Worm (Caenorhabditis elegans) whole organism, L1 larva: ENCODE data around the gene sre-56.

Experiments
- C16A3.4 ChIP-seq: fragments of 150-350 bp; optimal IDR thresholded peaks from 2 replicates; lab custom pipeline; 2014; ENCODE audit warnings: missing biosample characterization, missing genetic modification characterization
- C34B4.2 ChIP-seq: sonication (generic microtip); optimal IDR thresholded peaks from 2 replicates; lab custom pipeline; 2017; ENCODE audit warnings: mild to moderate bottlenecking, missing genetic modification characterization, missing compliant biosample characterization
- alr-1 ChIP-seq: fragments of 200-800 bp; sonication (Bioruptor generic); optimal IDR thresholded peaks from 2 replicates; lab custom pipeline; 2018; ENCODE audit warnings: borderline replicate concordance, mild to moderate bottlenecking, missing genetic modification characterization, missing compliant biosample characterization
- ama-1 ChIP-seq: fragments of 150-350 bp; optimal IDR thresholded peaks from 2 replicates; lab custom pipeline; 2014
- ceh-63 ChIP-seq: fragments of 200-800 bp; sonication (Bioruptor generic); optimal IDR thresholded peaks from 2 replicates; lab custom pipeline; 2018; ENCODE audit warnings: mild to moderate bottlenecking, missing genetic modification characterization, missing compliant biosample characterization
- ceh-8 ChIP-seq: fragments of 200-800 bp; sonication (Bioruptor generic); optimal IDR thresholded peaks from 2 replicates; lab custom pipeline; 2018; ENCODE audit warnings: mild to moderate bottlenecking, missing genetic modification characterization, moderate library complexity, missing compliant biosample characterization
- ceh-90 ChIP-seq: sonication (generic microtip); optimal IDR thresholded peaks from 2 replicates; lab custom pipeline; 2016; ENCODE audit warnings: missing genetic modification characterization, missing compliant biosample characterization
- dpl-1 ChIP-seq, 3 experiments: fragments of 150-350 bp in 2 of 3; sonication (generic microtip) in 1 of 3; optimal IDR thresholded peaks; 2 replicates each; lab custom pipeline; 2014 to 2017; ENCODE audit warnings: missing biosample characterization in 3 of 3, missing genetic modification characterization in 3 of 3, missing genetic modification reagents in 3 of 3
- dsc-1 ChIP-seq: sonication (generic microtip); optimal IDR thresholded peaks from 2 replicates; lab custom pipeline; 2016; ENCODE audit warnings: mild to moderate bottlenecking, missing genetic modification characterization, missing compliant biosample characterization
- efl-1 ChIP-seq, 4 experiments: fragments of 150-350 bp; optimal IDR thresholded peaks in 3 of 4; peaks in 1 of 4; 1 replicate in 1 of 4; 2 replicates in 3 of 4; lab custom pipeline; 2014; ENCODE audit warnings: missing biosample characterization in 2 of 4, missing genetic modification characterization in 2 of 4, missing genetic modification reagents in 2 of 4
- egl-13 ChIP-seq: sonication (generic microtip); optimal IDR thresholded peaks from 2 replicates; lab custom pipeline; 2016; ENCODE audit warnings: missing genotype, missing genetic modification reagents, missing genetic modification characterization, missing compliant biosample characterization
- egl-27 ChIP-seq, 2 experiments: fragments of 150-350 bp in 1 of 2; sonication (generic microtip); optimal IDR thresholded peaks; 3 replicates each; lab custom pipeline; 2017 to 2018; ENCODE audit warnings: missing biosample characterization in 2 of 2, missing genetic modification characterization in 2 of 2, missing genetic modification reagents in 2 of 2
- elt-2 ChIP-seq: sonication (generic microtip); optimal IDR thresholded peaks from 2 replicates; lab custom pipeline; 2016; ENCODE audit warnings: missing genetic modification characterization, mild to moderate bottlenecking, inconsistent platforms, missing compliant biosample characterization, missing genetic modification reagents
- fos-1 ChIP-seq: fragments of 150-350 bp; optimal IDR thresholded peaks from 2 replicates; lab custom pipeline; 2014; ENCODE audit warnings: missing biosample characterization, missing genetic modification characterization
- irx-1 ChIP-seq: sonication (generic microtip); optimal IDR thresholded peaks from 2 replicates; lab custom pipeline; 2016; ENCODE audit warnings: missing genetic modification characterization, missing compliant biosample characterization
- isw-1 ChIP-seq: fragments of 200-800 bp; sonication (Bioruptor generic); IDR thresholded peaks from 2 replicates; pipeline ENCODE4 v1.3.6; 2022; ENCODE audit warnings: missing genetic modification characterization, missing compliant biosample characterization
- lin-35 ChIP-seq, 2 experiments: fragments of 150-350 bp; optimal IDR thresholded peaks; 2 replicates each; lab custom pipeline; 2014; ENCODE audit warnings: missing biosample characterization in 2 of 2, missing genetic modification characterization in 2 of 2, missing genetic modification reagents in 2 of 2
- lin-39 ChIP-seq: fragments of 150-350 bp; optimal IDR thresholded peaks from 2 replicates; lab custom pipeline; 2014; ENCODE audit warnings: missing biosample characterization, missing genetic modification reagents, missing genetic modification characterization
- lsy-2 ChIP-seq, 2 experiments: fragments of 150-350 bp; optimal IDR thresholded peaks; 2 replicates each; lab custom pipeline; 2014; ENCODE audit warnings: missing biosample characterization in 2 of 2, missing genetic modification characterization in 2 of 2
- mep-1 ChIP-seq: fragments of 150-350 bp; optimal IDR thresholded peaks from 2 replicates; lab custom pipeline; 2014; ENCODE audit warnings: missing biosample characterization, missing genetic modification characterization
- nhr-11 ChIP-seq: fragments of 150-350 bp; optimal IDR thresholded peaks from 2 replicates; lab custom pipeline; 2014; ENCODE audit warnings: missing biosample characterization, missing genetic modification characterization
- nhr-12 ChIP-seq: sonication (generic microtip); optimal IDR thresholded peaks from 2 replicates; lab custom pipeline; 2017; ENCODE audit warnings: missing biosample characterization, missing genetic modification characterization
- nhr-28 ChIP-seq: fragments of 150-350 bp; optimal IDR thresholded peaks from 2 replicates; lab custom pipeline; 2014; ENCODE audit warnings: missing biosample characterization, missing genetic modification characterization
- nhr-71 ChIP-seq: sonication (generic microtip); optimal IDR thresholded peaks from 2 replicates; lab custom pipeline; 2016; ENCODE audit warnings: mild to moderate bottlenecking, missing genetic modification characterization, moderate library complexity, missing compliant biosample characterization
- nhr-76 ChIP-seq: sonication (generic microtip); optimal IDR thresholded peaks from 2 replicates; lab custom pipeline; 2017; ENCODE audit warnings: missing biosample characterization, missing genetic modification characterization
- nhr-77 ChIP-seq: fragments of 150-350 bp; optimal IDR thresholded peaks from 2 replicates; lab custom pipeline; 2014; ENCODE audit warnings: missing biosample characterization, missing genetic modification characterization
- nhr-85 ChIP-seq: sonication (generic microtip); peaks from one replicate; lab custom pipeline; 2016; ENCODE audit warnings: missing genetic modification characterization, inconsistent platforms, missing compliant biosample characterization
- pqm-1 ChIP-seq: sonication (generic microtip); optimal IDR thresholded peaks from 3 replicates; lab custom pipeline; 2017; ENCODE audit warnings: missing biosample characterization, missing genetic modification characterization
- tbx-2 ChIP-seq: sonication (generic microtip); optimal IDR thresholded peaks from 2 replicates; lab custom pipeline; 2016; ENCODE audit warnings: missing genetic modification characterization, missing compliant biosample characterization
- tlp-1 ChIP-seq: fragments of 150-350 bp; optimal IDR thresholded peaks from 2 replicates; lab custom pipeline; 2014; ENCODE audit warnings: missing biosample characterization, missing genetic modification characterization
- unc-62 ChIP-seq: fragments of 150-350 bp; optimal IDR thresholded peaks from 2 replicates; lab custom pipeline; 2014; ENCODE audit warnings: missing biosample characterization, missing genetic modification reagents, missing genetic modification characterization
- zip-4 ChIP-seq: fragments of 200-800 bp; sonication (Bioruptor generic); optimal IDR thresholded peaks from 2 replicates; lab custom pipeline; 2018; ENCODE audit warnings: mild to moderate bottlenecking, missing genetic modification characterization, moderate library complexity, missing compliant biosample characterization
- ztf-11 ChIP-seq, 2 experiments: sonication (generic microtip); optimal IDR thresholded peaks; 2 replicates each; lab custom pipeline; 2016 to 2017; ENCODE audit warnings: missing genetic modification characterization in 2 of 2, missing biosample characterization in 1 of 2, missing compliant biosample characterization in 1 of 2

sre-56 gene

DNA sequence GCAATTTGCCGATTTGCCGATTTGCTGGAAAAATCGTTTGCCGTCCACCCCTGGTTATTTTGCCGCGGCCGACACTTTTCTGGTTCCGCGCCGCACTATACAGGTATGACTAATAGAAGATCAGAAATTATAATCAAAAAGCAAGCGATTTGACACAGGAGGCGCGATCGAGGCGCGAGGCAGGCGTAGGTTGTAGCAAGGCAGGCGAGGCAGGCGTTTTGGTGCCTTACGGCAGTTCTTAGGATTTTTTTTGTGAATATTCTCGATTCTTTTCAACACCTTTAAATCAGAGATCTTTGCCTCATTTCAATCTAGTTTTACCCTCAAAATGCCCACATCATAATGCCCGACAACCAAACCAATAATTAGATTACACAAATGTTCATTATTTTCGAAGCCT, at the start of gene sre-56:
sre-56 (plus strand) TSS at position 301 of the 400 bp plus-strand sequence.
- no peak for TF ChIP-seq ceh-90 (tag; lab: Kevin White, UChicago)

DNA sequence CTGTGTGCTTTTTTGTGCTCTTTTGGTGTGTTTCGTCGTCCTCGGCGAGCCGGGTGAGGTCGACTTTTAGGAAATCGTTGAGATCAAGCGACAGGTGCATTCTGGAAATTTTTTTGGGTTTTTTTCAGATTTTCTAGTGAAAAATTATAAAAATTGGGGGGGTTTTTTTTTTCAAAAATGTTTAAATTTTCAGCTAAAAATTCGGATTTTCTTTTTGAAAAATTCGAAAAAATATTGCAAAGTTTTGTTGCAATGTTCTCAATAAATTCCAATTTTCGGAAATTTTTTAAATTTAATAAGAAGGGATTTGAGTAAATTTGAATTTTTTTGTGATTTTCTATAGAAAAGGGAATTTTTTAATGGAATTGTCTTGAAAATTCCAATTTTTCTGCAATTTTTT, 49.3 kb upstream of the sre-56 start, which contains the start of gene Y57A10A.27:
Y57A10A.27 (minus strand) TSS at position 101 of the 400 bp plus-strand sequence.
- TF ChIP-seq pqm-1 (tag; lab: Kevin White, UChicago) (no peak), ztf-11 (tag; optimal IDR thresholded peaks at IDR 0.05; lab: Kevin White, UChicago) (no peak), nhr-11 (no peak), ama-1 (lab: Kevin White, UChicago) (no peak), elt-2 (tag; lab: Kevin White, UChicago) (no peak), nhr-71 (tag; lab: Kevin White, UChicago) (no peak)

DNA sequence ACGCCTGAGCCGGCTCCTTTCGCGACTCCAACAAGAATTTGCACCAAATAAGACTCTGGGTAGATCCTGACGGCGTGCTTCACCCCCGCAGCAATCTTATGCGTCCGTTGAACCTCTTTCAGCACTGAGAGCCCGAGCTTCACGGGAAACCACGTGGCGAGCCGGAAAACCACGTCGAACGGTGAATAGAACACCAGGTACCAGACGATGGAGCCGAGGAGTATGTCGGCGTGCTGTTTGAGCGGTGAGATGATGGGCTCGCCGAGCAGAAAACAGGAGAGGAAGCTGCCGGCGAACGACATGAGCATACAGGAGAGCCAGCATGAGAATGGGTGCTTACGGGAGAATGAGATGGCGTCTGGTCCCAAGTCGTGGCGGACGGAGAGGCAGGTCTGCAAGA, 45.7 kb upstream of the sre-56 start:
- TF ChIP-seq C34B4.2 (no peak), nhr-76 (tag; lab: Kevin White, UChicago) (no peak), nhr-28 (tag; lab: Kevin White, UChicago) (no peak), unc-62 (GFP tag; lab: Kevin White, UChicago) (no peak), fos-1 (no peak), tbx-2 (tag; lab: Kevin White, UChicago) (no peak)
- TF ChIP-seq, all 84 proteins: peak for 0

DNA sequence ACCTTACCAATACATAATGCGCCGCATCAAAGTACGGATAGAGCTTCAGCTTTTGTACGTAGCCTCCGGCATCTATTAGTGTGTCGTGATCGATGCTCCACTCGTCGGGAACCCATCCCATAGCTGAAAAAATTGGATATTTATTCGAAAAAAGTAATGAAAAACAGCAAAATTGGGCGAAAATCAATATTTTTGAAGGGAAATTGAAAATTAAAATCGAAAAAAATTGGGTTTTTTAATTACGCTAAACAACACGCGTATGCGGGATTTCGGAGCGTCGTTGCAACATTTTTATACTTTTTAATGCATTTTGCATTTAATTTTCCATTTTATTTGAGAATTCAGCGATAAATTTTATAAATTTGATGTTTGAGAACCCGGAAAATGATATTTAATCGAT, 45.0 kb upstream of the sre-56 start, which contains the start of the genes tric-1B.2 and Y57A10A.29:
tric-1B.2 (minus strand) TSS at position 129 of the 400 bp plus-strand sequence.
Y57A10A.29 (plus strand) TSS at position 303 of the 400 bp plus-strand sequence.
- peak; percentile 10 to 13 for TF ChIP-seq efl-1 (optimal IDR thresholded peaks at IDR 0.05; lab: Kevin White, UChicago)
- TF ChIP-seq efl-1 (GFP tag; optimal IDR thresholded peaks at IDR 0.05 in 1 of 2; lab: Kevin White, UChicago): peak; percentile 23 to 29
- no peak for TF ChIP-seq alr-1 (tag; lab: Kevin White, UChicago)
- no peak for TF ChIP-seq nhr-77 (tag; lab: Kevin White, UChicago)
- no peak for TF ChIP-seq mep-1 (tag; lab: Kevin White, UChicago)
- TF ChIP-seq lin-35 (GFP tag; optimal IDR thresholded peaks at IDR 0.05; lab: Kevin White, UChicago): peak in 1 of 2 experiments; percentile 21
- TF ChIP-seq lsy-2 (tag; optimal IDR thresholded peaks at IDR 0.05; lab: Kevin White, UChicago): peak in 1 of 2 experiments; percentile 37
- TF ChIP-seq nhr-71 (tag; lab: Kevin White, UChicago): no peak
- peak in 1 of 3 experiments; percentile 32 for TF ChIP-seq dpl-1 (GFP tag; optimal IDR thresholded peaks at IDR 0.05; lab: Kevin White, UChicago)
- TF ChIP-seq irx-1: no peak

DNA sequence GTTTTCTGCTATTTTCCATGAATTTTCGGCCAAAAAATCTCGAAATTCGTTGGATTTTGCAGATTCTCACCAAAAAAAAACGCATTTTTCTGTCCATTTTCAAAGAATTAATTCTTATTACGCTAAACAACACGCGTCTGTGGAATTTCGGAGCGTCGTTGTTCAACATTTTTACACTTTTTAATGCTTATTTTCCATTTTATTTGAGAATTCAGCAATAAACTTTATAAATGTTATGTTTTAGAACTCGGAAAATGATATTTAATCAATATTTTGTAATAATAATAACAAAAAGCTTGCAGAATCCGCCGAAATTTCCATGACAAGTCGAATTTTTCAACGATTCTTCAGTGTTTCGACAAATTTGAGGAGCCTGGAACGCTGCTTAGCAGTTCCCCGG, 43.9 kb upstream of the sre-56 start, which contains the start of gene ife-5:
ife-5 (plus strand) TSS at position 301 of the 400 bp plus-strand sequence.
- TF ChIP-seq tlp-1 (tag; lab: Kevin White, UChicago) (no peak), nhr-85 (tag; lab: Kevin White, UChicago) (no peak), lin-39 (tag; lab: Kevin White, UChicago) (no peak), C34B4.2 (no peak), isw-1 (GFP tag; lab: Robert Waterston, UW) (no peak), lin-35 (GFP tag; optimal IDR thresholded peaks at IDR 0.05; lab: Kevin White, UChicago) (no peak), ceh-8 (GFP tag; lab: Kevin White, UChicago) (no peak), C16A3.4 (tag; lab: Kevin White, UChicago) (no peak)

DNA sequence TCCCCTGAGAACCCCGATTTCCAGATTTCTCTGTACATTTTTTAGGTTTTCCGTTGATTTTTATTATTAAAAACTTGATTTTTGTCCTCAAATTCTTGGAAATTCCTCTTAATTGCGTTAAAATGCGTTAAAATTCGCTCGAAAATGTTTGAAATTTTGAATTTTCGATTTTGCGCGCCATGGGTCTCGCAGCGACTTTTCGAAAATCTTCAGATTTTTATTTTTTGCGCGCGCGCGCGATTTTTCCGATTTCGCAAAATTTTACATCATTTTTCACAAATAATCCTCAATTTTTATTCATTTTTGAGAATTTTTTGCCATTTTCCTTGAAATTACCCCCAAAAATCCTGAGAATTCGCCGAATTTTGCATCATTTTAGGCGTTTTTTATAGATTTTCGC, 40.2 kb upstream of the sre-56 start:
- TF ChIP-seq egl-27 (tag; optimal IDR thresholded peaks at IDR 0.05; lab: Kevin White, UChicago) (no peak), nhr-12 (no peak), zip-4 (GFP tag; lab: Kevin White, UChicago) (no peak), efl-1 (optimal IDR thresholded peaks at IDR 0.05; lab: Kevin White, UChicago) (peak in 1 of 2 experiments; percentile 59), efl-1 (GFP tag; optimal IDR thresholded peaks at IDR 0.05 in 1 of 2; lab: Kevin White, UChicago) (no peak), egl-13 (tag; lab: Kevin White, UChicago) (no peak), ceh-63 (GFP tag; lab: Kevin White, UChicago) (no peak), dpl-1 (GFP tag; optimal IDR thresholded peaks at IDR 0.05; lab: Kevin White, UChicago) (peak in 1 of 3 experiments; percentile 20), dsc-1 (tag; lab: Kevin White, UChicago) (no peak)
